Fruit fly (Drosophila melanogaster) whole organism, adult: ENCODE data around the gene CG14627.

Experiments
- CG33017 ChIP-seq: fragments of 200-800 bp; sonication (Bioruptor generic); optimal IDR thresholded peaks from 2 replicates; lab custom pipeline; 2018; ENCODE audit warnings: missing biosample characterization, mild to moderate bottlenecking, missing genetic modification characterization, moderate library complexity
- CG7045 ChIP-seq: fragments of 200-800 bp; sonication (Bioruptor generic); optimal IDR thresholded peaks from 2 replicates; lab custom pipeline; 2017; ENCODE audit warnings: missing biosample characterization, mild to moderate bottlenecking, missing genetic modification characterization
- Mnt ChIP-seq: fragments of 200-800 bp; sonication (Bioruptor generic); optimal IDR thresholded peaks from 2 replicates; lab custom pipeline; 2016; ENCODE audit warnings: missing biosample characterization, mild to moderate bottlenecking, missing genetic modification characterization
- bab1 ChIP-seq: fragments of 200-800 bp; sonication (Bioruptor generic); optimal IDR thresholded peaks from 3 replicates; lab custom pipeline; 2019; ENCODE audit warnings: missing biosample characterization, mild to moderate bottlenecking, missing genetic modification characterization, moderate library complexity
- ovo ChIP-seq: fragments of 200-800 bp; sonication (Bioruptor generic); optimal IDR thresholded peaks from 2 replicates; lab custom pipeline; 2016; ENCODE audit warnings: missing biosample characterization, missing genetic modification characterization
- tj ChIP-seq: fragments of 200-800 bp; sonication (Bioruptor generic); optimal IDR thresholded peaks from 3 replicates; lab custom pipeline; 2017; ENCODE audit warnings: missing biosample characterization, mild to moderate bottlenecking, missing genetic modification characterization, moderate library complexity

The CG14627 gene

DNA sequence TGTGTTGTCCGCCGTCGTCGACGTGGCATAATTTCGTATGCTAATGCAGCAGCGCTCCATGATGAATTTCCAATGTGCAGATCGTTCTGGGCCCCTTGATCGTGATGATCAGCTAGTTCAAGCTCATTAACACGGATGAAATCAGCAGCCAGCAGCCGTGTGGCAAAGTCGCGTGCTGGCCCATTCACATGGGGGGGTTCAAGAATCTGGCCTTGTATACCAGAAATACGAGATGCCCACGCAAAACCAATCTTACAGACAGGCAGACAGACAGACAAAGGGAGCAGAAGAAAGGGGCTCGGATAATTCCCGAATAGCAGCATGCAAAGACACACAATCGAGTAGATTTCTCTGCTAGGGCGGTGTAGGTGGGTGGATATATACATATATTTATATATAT lies 48.1 kb downstream of the CG14627 start:
- peak; percentile 41 for TF ChIP-seq tj (GFP tag; lab: Kevin White, UChicago)
- no peak for TF ChIP-seq bab1 (GFP tag; lab: Kevin White, UChicago)
- TF ChIP-seq CG7045 (GFP tag; lab: Kevin White, UChicago): no peak
- TF ChIP-seq ovo (GFP tag; lab: Kevin White, UChicago): no peak
- TF ChIP-seq CG33017: no peak

DNA sequence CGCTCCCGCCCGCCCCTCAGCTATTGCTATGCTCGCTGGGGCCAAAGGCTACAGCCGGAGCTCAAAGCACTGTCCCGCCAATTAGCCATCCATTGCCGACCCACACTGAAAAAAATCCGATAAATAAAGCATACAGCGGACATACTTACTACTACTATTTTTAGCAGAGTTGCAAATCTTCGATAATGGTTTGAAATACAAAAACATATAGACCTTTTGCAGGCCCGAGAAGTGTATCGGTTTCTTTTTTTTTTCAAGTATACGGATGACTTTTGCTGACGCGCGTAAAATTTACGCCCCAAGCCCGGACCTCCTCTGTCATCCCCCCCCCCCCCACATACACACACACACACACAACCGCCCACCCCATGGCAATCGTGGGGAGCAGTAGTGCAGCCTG lies 50.3 kb downstream of the CG14627 start:
- TF ChIP-seq tj (GFP tag; lab: Kevin White, UChicago) (peak; percentile 89), ovo (GFP tag; lab: Kevin White, UChicago) (no peak)

dm6 chrX:1232533-1233212 lies 51.3 kb downstream of the CG14627 start:
- TF ChIP-seq CG33017 (no peak), Mnt (peak; percentile 98)
